Worm (Caenorhabditis elegans) whole organism, midembryonic: Measurements from ENCODE around the gene C17C3.11.

Experiments
- T22C8.4 ChIP-seq: fragments of 200-800 bp; sonication (Bioruptor generic); IDR thresholded peaks from 2 replicates; pipeline ENCODE4 v1.3.6; 2022; ENCODE audit warnings: missing genetic modification characterization, missing compliant biosample characterization
- cog-1 ChIP-seq: sonication (generic microtip); optimal IDR thresholded peaks from 2 replicates; lab custom pipeline; 2016; ENCODE audit warnings: missing genetic modification characterization, missing compliant biosample characterization
- flt-1 ChIP-seq: fragments of 200-800 bp; sonication (Bioruptor generic); IDR thresholded peaks from 2 replicates; pipeline ENCODE4 v1.3.6; 2022; ENCODE audit warnings: missing genetic modification characterization, missing compliant biosample characterization
- klf-2 ChIP-seq: fragments of 200-800 bp; sonication (Bioruptor generic); conservative IDR thresholded peaks from 2 replicates; pipeline ENCODE4 v1.3.6; 2022; ENCODE audit warnings: missing genetic modification reagents, missing genetic modification characterization, missing compliant biosample characterization
- med-1 ChIP-seq: sonication (generic microtip); optimal IDR thresholded peaks from 2 replicates; lab custom pipeline; 2017; ENCODE audit warnings: missing genetic modification characterization, mild to moderate bottlenecking, missing compliant biosample characterization, antibody characterized with exemption, missing genetic modification reagents; ENCODE audit not compliant: insufficient read depth
- ref-1 ChIP-seq: fragments of 200-800 bp; sonication (Bioruptor generic); conservative IDR thresholded peaks from 2 replicates; pipeline ENCODE4 v1.3.6; 2022; ENCODE audit warnings: missing genetic modification reagents, missing genetic modification characterization, missing compliant biosample characterization
- tab-1 ChIP-seq: fragments of 200-800 bp; sonication (Bioruptor generic); IDR thresholded peaks from 2 replicates; pipeline ENCODE4 v1.3.6; 2022; ENCODE audit warnings: missing genetic modification characterization, missing compliant biosample characterization
- ztf-23 ChIP-seq: fragments of 200-800 bp; sonication (Bioruptor generic); IDR thresholded peaks from 2 replicates; pipeline ENCODE4 v1.3.6; 2022; ENCODE audit warnings: missing genetic modification reagents, missing genetic modification characterization, missing compliant biosample characterization
- ztf-29 ChIP-seq: fragments of 200-800 bp; sonication (Bioruptor generic); IDR thresholded peaks from 2 replicates; pipeline ENCODE4 v1.3.6; 2022; ENCODE audit warnings: missing genetic modification reagents, missing genetic modification characterization, missing compliant biosample characterization

Gene C17C3.11

ce11 chrII:5579236-5579635, 41.6 kb downstream of the C17C3.11 start:
- no peak for TF ChIP-seq tab-1 (GFP tag; lab: Robert Waterston, UW)
- no peak for TF ChIP-seq ztf-23 (GFP tag; lab: Robert Waterston, UW)
- TF ChIP-seq ref-1 (GFP tag; lab: Robert Waterston, UW): no peak
- TF ChIP-seq T22C8.4 (GFP tag; lab: Robert Waterston, UW): no peak
- no peak for TF ChIP-seq ztf-29 (GFP tag; lab: Robert Waterston, UW)
- no peak for TF ChIP-seq klf-2 (GFP tag; lab: Robert Waterston, UW)
- no peak for TF ChIP-seq flt-1
- no peak for TF ChIP-seq med-1 (GFP tag; lab: Kevin White, UChicago)
- TF ChIP-seq cog-1 (tag; lab: Kevin White, UChicago): no peak

- no peak for TF ChIP-seq ref-1 (GFP tag; lab: Robert Waterston, UW)
- no peak for TF ChIP-seq flt-1
- TF ChIP-seq ztf-23 (GFP tag; lab: Robert Waterston, UW): no peak
- no peak for TF ChIP-seq T22C8.4 (GFP tag; lab: Robert Waterston, UW)
- TF ChIP-seq klf-2 (GFP tag; lab: Robert Waterston, UW): no peak
- TF ChIP-seq ztf-29 (GFP tag; lab: Robert Waterston, UW): no peak
- TF ChIP-seq tab-1 (GFP tag; lab: Robert Waterston, UW): no peak
- no peak for TF ChIP-seq med-1 (GFP tag; lab: Kevin White, UChicago)
- TF ChIP-seq cog-1 (tag; lab: Kevin White, UChicago): no peak
Measured at ce11 chrII:5582309-5582708, 44.7 kb downstream of the C17C3.11 start, which contains the start of gene T25E4.2. TSS of gene T25E4.2 (minus strand) at chrII:5582409.

ce11 chrII:5585788-5586187, 48.2 kb downstream of the C17C3.11 start, which contains the start of gene lys-8:
TSS of gene lys-8 (plus strand) at chrII:5586178.
- no peak for TF ChIP-seq flt-1
- no peak for TF ChIP-seq ref-1 (GFP tag; lab: Robert Waterston, UW)
- TF ChIP-seq ztf-29 (GFP tag; lab: Robert Waterston, UW): no peak
- no peak for TF ChIP-seq cog-1 (tag; lab: Kevin White, UChicago)
- TF ChIP-seq T22C8.4 (GFP tag; lab: Robert Waterston, UW): no peak
- no peak for TF ChIP-seq med-1 (GFP tag; lab: Kevin White, UChicago)
- TF ChIP-seq tab-1 (GFP tag; lab: Robert Waterston, UW): no peak
- no peak for TF ChIP-seq ztf-23 (GFP tag; lab: Robert Waterston, UW)
- no peak for TF ChIP-seq klf-2 (GFP tag; lab: Robert Waterston, UW)

- TF ChIP-seq med-1 (GFP tag; lab: Kevin White, UChicago) (no peak), flt-1 (no peak), ref-1 (GFP tag; lab: Robert Waterston, UW) (no peak), ztf-29 (GFP tag; lab: Robert Waterston, UW) (no peak), ztf-23 (GFP tag; lab: Robert Waterston, UW) (no peak), klf-2 (GFP tag; lab: Robert Waterston, UW) (no peak), T22C8.4 (GFP tag; lab: Robert Waterston, UW) (no peak), cog-1 (tag; lab: Kevin White, UChicago) (no peak), tab-1 (GFP tag; lab: Robert Waterston, UW) (no peak)
Measured at ce11 chrII:5587794-5588193, 50.2 kb downstream of the C17C3.11 start.
